Worm (Caenorhabditis elegans) whole organism, L4 larva: ENCODE data around the gene lpr-4.

Experiments
- F37D6.2 ChIP-seq: sonication (generic microtip); optimal IDR thresholded peaks from 2 replicates; lab custom pipeline; 2016; ENCODE audit warnings: mild to moderate bottlenecking, missing genetic modification characterization, missing compliant biosample characterization
- F49E8.2 ChIP-seq: sonication (generic microtip); optimal IDR thresholded peaks from 2 replicates; lab custom pipeline; 2016; ENCODE audit warnings: missing compliant biosample characterization, mild to moderate bottlenecking, missing genetic modification characterization, borderline replicate concordance
- T26A8.4 ChIP-seq: fragments of 200-800 bp; sonication (Bioruptor generic); IDR thresholded peaks from 2 replicates; pipeline ENCODE4 v1.3.6; 2022; ENCODE audit warnings: missing genetic modification characterization, missing compliant biosample characterization
- aha-1 ChIP-seq: fragments of 150-350 bp; peaks from one replicate; lab custom pipeline; 2014; ENCODE audit warnings: missing biosample characterization, missing genetic modification characterization
- ceh-20 ChIP-seq: fragments of 200-800 bp; sonication (Bioruptor generic); IDR thresholded peaks from 2 replicates; pipeline ENCODE4 v1.3.6; 2022; ENCODE audit warnings: missing genetic modification reagents, missing genetic modification characterization, missing compliant biosample characterization
- ceh-32 ChIP-seq: sonication (generic microtip); optimal IDR thresholded peaks from 2 replicates; lab custom pipeline; 2016; ENCODE audit warnings: mild to moderate bottlenecking, missing genetic modification characterization, missing compliant biosample characterization; ENCODE audit not compliant: poor library complexity
- ceh-62 ChIP-seq: sonication (generic microtip); optimal IDR thresholded peaks from 2 replicates; lab custom pipeline; 2017; ENCODE audit warnings: missing biosample characterization, missing genetic modification characterization
- ceh-82 ChIP-seq: sonication (generic microtip); optimal IDR thresholded peaks from 2 replicates; lab custom pipeline; 2017; ENCODE audit warnings: missing biosample characterization, missing genetic modification characterization
- ctbp-1 ChIP-seq: fragments of 200-800 bp; sonication (Bioruptor generic); IDR thresholded peaks from 2 replicates; pipeline ENCODE4 v1.3.6; 2022; ENCODE audit warnings: missing genetic modification reagents, missing genetic modification characterization, missing compliant biosample characterization
- daf-8 ChIP-seq: fragments of 200-800 bp; sonication (Bioruptor generic); IDR thresholded peaks from 2 replicates; pipeline ENCODE4 v1.3.6; 2022; ENCODE audit warnings: missing genetic modification characterization, missing compliant biosample characterization
- dmd-6 ChIP-seq: fragments of 200-800 bp; sonication (Bioruptor generic); IDR thresholded peaks from 2 replicates; pipeline ENCODE4 v1.3.6; 2022; ENCODE audit warnings: missing genetic modification reagents, missing genetic modification characterization, missing compliant biosample characterization
- dmd-8 ChIP-seq: fragments of 200-800 bp; sonication (Bioruptor generic); IDR thresholded peaks from 2 replicates; pipeline ENCODE4 v1.3.6; 2022; ENCODE audit warnings: missing genetic modification characterization, missing compliant biosample characterization
- dve-1 ChIP-seq: sonication (generic microtip); optimal IDR thresholded peaks from 2 replicates; lab custom pipeline; 2017; ENCODE audit warnings: antibody characterized with exemption, mild to moderate bottlenecking, missing genetic modification characterization, missing compliant biosample characterization; ENCODE audit not compliant: insufficient read depth
- egl-27 ChIP-seq: sonication (generic microtip); optimal IDR thresholded peaks from 3 replicates; lab custom pipeline; 2017; ENCODE audit warnings: missing biosample characterization, missing genetic modification reagents, missing genetic modification characterization
- hlh-11 ChIP-seq: fragments of 200-800 bp; sonication (Bioruptor generic); optimal IDR thresholded peaks from 2 replicates; lab custom pipeline; 2018; ENCODE audit warnings: mild to moderate bottlenecking, missing genetic modification characterization, missing compliant biosample characterization
- hlh-30 ChIP-seq: sonication (generic microtip); optimal IDR thresholded peaks from 2 replicates; lab custom pipeline; 2017; ENCODE audit warnings: antibody characterized with exemption, mild to moderate bottlenecking, missing genetic modification characterization, missing compliant biosample characterization; ENCODE audit not compliant: insufficient read depth
- hmg-1.1 ChIP-seq: fragments of 200-800 bp; sonication (Bioruptor generic); IDR thresholded peaks from 2 replicates; pipeline ENCODE4 v1.3.6; 2022; ENCODE audit warnings: missing genetic modification reagents, missing genetic modification characterization, missing compliant biosample characterization
- jun-1 ChIP-seq: fragments of 150-350 bp; optimal IDR thresholded peaks from 2 replicates; lab custom pipeline; 2014; ENCODE audit warnings: missing biosample characterization, missing genetic modification reagents, missing genetic modification characterization
- lim-7 ChIP-seq: fragments of 200-800 bp; sonication (Bioruptor generic); IDR thresholded peaks from 2 replicates; pipeline ENCODE4 v1.3.6; 2022; ENCODE audit warnings: missing genetic modification characterization, missing compliant biosample characterization
- lin-1 ChIP-seq: fragments of 200-800 bp; sonication (Bioruptor generic); IDR thresholded peaks from 2 replicates; pipeline ENCODE4 v1.3.6; 2022; ENCODE audit warnings: missing genetic modification reagents, missing genetic modification characterization, missing compliant biosample characterization
- lin-15B ChIP-seq: fragments of 150-350 bp; sonication (generic microtip); optimal IDR thresholded peaks from 3 replicates; lab custom pipeline; 2014; ENCODE audit warnings: missing biosample characterization, missing genetic modification characterization
- lin-38 ChIP-seq: fragments of 200-800 bp; sonication (Bioruptor generic); IDR thresholded peaks from 2 replicates; pipeline ENCODE4 v1.3.6; 2022; ENCODE audit warnings: missing genetic modification reagents, missing genetic modification characterization, missing compliant biosample characterization
- lin-39 ChIP-seq: fragments of 150-350 bp; optimal IDR thresholded peaks from 2 replicates; lab custom pipeline; 2014; ENCODE audit warnings: missing biosample characterization, missing genetic modification reagents, missing genetic modification characterization
- lsy-2 ChIP-seq, 2 experiments: fragments of 150-350 bp in 1 of 2; sonication (generic microtip) in 1 of 2; optimal IDR thresholded peaks; 2 replicates each; lab custom pipeline; 2014 to 2017; ENCODE audit warnings: missing biosample characterization in 2 of 2, missing genetic modification characterization in 2 of 2
- madf-9 ChIP-seq: fragments of 200-800 bp; sonication (Bioruptor generic); conservative IDR thresholded peaks from 2 replicates; pipeline ENCODE4 v1.3.6; 2022; ENCODE audit warnings: missing genetic modification reagents, missing genetic modification characterization, missing compliant biosample characterization
- mes-2 ChIP-seq: sonication (generic microtip); optimal IDR thresholded peaks from 2 replicates; lab custom pipeline; 2016; ENCODE audit warnings: missing genotype, mild to moderate bottlenecking, missing genetic modification characterization, missing compliant biosample characterization; ENCODE audit not compliant: poor library complexity, severe bottlenecking
- mxl-2 ChIP-seq: fragments of 200-800 bp; sonication (Bioruptor generic); conservative IDR thresholded peaks from 2 replicates; pipeline ENCODE4 v1.3.6; 2022; ENCODE audit warnings: missing genetic modification reagents, missing genetic modification characterization, missing compliant biosample characterization
- mxl-3 ChIP-seq: fragments of 200-800 bp; sonication (Bioruptor generic); optimal IDR thresholded peaks from 2 replicates; lab custom pipeline; 2018; ENCODE audit warnings: mild to moderate bottlenecking, missing genetic modification characterization, missing compliant biosample characterization
- nhr-10 ChIP-seq: fragments of 150-350 bp; optimal IDR thresholded peaks from 2 replicates; lab custom pipeline; 2014; ENCODE audit warnings: missing biosample characterization, missing genetic modification characterization
- nhr-102 ChIP-seq: sonication (generic microtip); optimal IDR thresholded peaks from 2 replicates; lab custom pipeline; 2016; ENCODE audit warnings: mild to moderate bottlenecking, missing genetic modification characterization, moderate library complexity, missing compliant biosample characterization
- nhr-237 ChIP-seq: sonication (generic microtip); optimal IDR thresholded peaks from 2 replicates; lab custom pipeline; 2017; ENCODE audit warnings: missing biosample characterization, missing genetic modification characterization
- nhr-25 ChIP-seq: sonication (generic microtip); optimal IDR thresholded peaks from 2 replicates; lab custom pipeline; 2017; ENCODE audit warnings: missing genetic modification characterization, mild to moderate bottlenecking, missing compliant biosample characterization, antibody characterized with exemption, moderate library complexity, borderline replicate concordance; ENCODE audit not compliant: insufficient read depth
- nhr-42 ChIP-seq: fragments of 200-800 bp; sonication (Bioruptor generic); IDR thresholded peaks from 2 replicates; pipeline ENCODE4 v1.3.6; 2022; ENCODE audit warnings: missing genetic modification characterization, missing compliant biosample characterization
- nhr-76 ChIP-seq: fragments of 150-350 bp; optimal IDR thresholded peaks from 2 replicates; lab custom pipeline; 2014; ENCODE audit warnings: missing biosample characterization, missing genetic modification characterization
- pha-4 ChIP-seq, 2 experiments: fragments of 150-350 bp in 1 of 2; fragments of 200-800 bp in 1 of 2; sonication (Bioruptor generic) in 1 of 2; IDR thresholded peaks in 1 of 2; optimal IDR thresholded peaks in 1 of 2; 2 replicates each; pipeline versions ENCODE4 v1.3.6 to Lab custom; 2014 to 2022; ENCODE audit warnings: missing genetic modification characterization in 2 of 2, missing genetic modification reagents in 2 of 2, missing biosample characterization in 1 of 2, missing compliant biosample characterization in 1 of 2
- php-3 ChIP-seq: fragments of 200-800 bp; sonication (Bioruptor generic); IDR thresholded peaks from 2 replicates; pipeline ENCODE4 v1.3.6; 2022; ENCODE audit warnings: missing genetic modification reagents, missing genetic modification characterization, missing compliant biosample characterization
- pqm-1 ChIP-seq: sonication (generic microtip); optimal IDR thresholded peaks from 2 replicates; lab custom pipeline; 2017; ENCODE audit warnings: missing biosample characterization, missing genetic modification characterization
- set-16 ChIP-seq: fragments of 200-800 bp; sonication (Bioruptor generic); IDR thresholded peaks from 2 replicates; pipeline ENCODE4 v1.3.6; 2022; ENCODE audit warnings: missing genetic modification reagents, missing genetic modification characterization, missing compliant biosample characterization
- skn-1 ChIP-seq: fragments of 150-350 bp; optimal IDR thresholded peaks from 2 replicates; lab custom pipeline; 2014; ENCODE audit warnings: missing biosample characterization, missing genetic modification characterization
- snpc-1.2 ChIP-seq: fragments of 200-800 bp; sonication (Bioruptor generic); IDR thresholded peaks from 2 replicates; pipeline ENCODE4 v1.3.6; 2022; ENCODE audit warnings: missing genetic modification reagents, missing genetic modification characterization, missing compliant biosample characterization
- spr-3 ChIP-seq: fragments of 200-800 bp; sonication (Bioruptor generic); optimal IDR thresholded peaks from 2 replicates; lab custom pipeline; 2018; ENCODE audit warnings: mild to moderate bottlenecking, missing genetic modification characterization, missing compliant biosample characterization
- tra-1 ChIP-seq: fragments of 200-800 bp; sonication (Bioruptor generic); IDR thresholded peaks from 2 replicates; pipeline ENCODE4 v1.3.6; 2022; ENCODE audit warnings: missing genetic modification reagents, missing genetic modification characterization, missing compliant biosample characterization
- unc-130 ChIP-seq: sonication (generic microtip); optimal IDR thresholded peaks from 2 replicates; lab custom pipeline; 2016; ENCODE audit warnings: missing genetic modification reagents, missing genetic modification characterization, missing compliant biosample characterization
- unc-39 ChIP-seq: sonication (generic microtip); optimal IDR thresholded peaks from 2 replicates; lab custom pipeline; 2017; ENCODE audit warnings: missing biosample characterization, missing genetic modification characterization
- zag-1 ChIP-seq: fragments of 150-350 bp; optimal IDR thresholded peaks from 2 replicates; lab custom pipeline; 2014; ENCODE audit warnings: missing biosample characterization, missing genetic modification characterization
- zfp-2 ChIP-seq: sonication (generic microtip); optimal IDR thresholded peaks from 2 replicates; lab custom pipeline; 2016; ENCODE audit warnings: mild to moderate bottlenecking, missing genetic modification characterization, missing compliant biosample characterization
- zip-11 ChIP-seq: fragments of 200-800 bp; sonication (Bioruptor generic); IDR thresholded peaks from 2 replicates; pipeline ENCODE4 v1.3.6; 2022; ENCODE audit warnings: missing genetic modification characterization, missing compliant biosample characterization
- zip-2 ChIP-seq: fragments of 150-350 bp; optimal IDR thresholded peaks from 2 replicates; lab custom pipeline; 2014; ENCODE audit warnings: missing biosample characterization, missing genetic modification characterization
- ztf-7 ChIP-seq: fragments of 150-350 bp; optimal IDR thresholded peaks from 2 replicates; lab custom pipeline; 2014; ENCODE audit warnings: missing biosample characterization, missing genetic modification characterization

The lpr-4 gene

ce11 chrX:11093985-11094593, 29.2 kb downstream of the lpr-4 start (continued):
- TF ChIP-seq unc-130 (GFP tag; lab: Kevin White, UChicago) (peak; percentile 68), snpc-1.2 (GFP tag; lab: Robert Waterston, UW) (peak; percentile 80), ceh-32 (peak; percentile 93), hlh-11 (tag; lab: Kevin White, UChicago) (peak; percentile 99), ztf-7 (tag; lab: Kevin White, UChicago) (peak; percentile 95), dmd-6 (peak; percentile 99), zag-1 (peak; percentile 100), lin-38 (GFP tag; lab: Robert Waterston, UW) (peak; percentile 91), spr-3 (GFP tag; lab: Kevin White, UChicago) (peak; percentile 99), nhr-237 (peak; percentile 98), nhr-10 (peak; percentile 100), ceh-82 (tag; lab: Kevin White, UChicago) (peak; percentile 90), ctbp-1 (GFP tag; lab: Robert Waterston, UW) (peak; percentile 99), egl-27 (tag; lab: Kevin White, UChicago) (peak; percentile 97), madf-9 (GFP tag; lab: Robert Waterston, UW) (peak; percentile 99), F49E8.2 (tag; lab: Kevin White, UChicago) (peak; percentile 70), lin-1 (GFP tag; lab: Robert Waterston, UW) (peak; percentile 97), mxl-3 (GFP tag; lab: Kevin White, UChicago) (peak; percentile 98), lin-15B (tag; lab: Kevin White, UChicago) (peak; percentile 82), ceh-20 (GFP tag; lab: Robert Waterston, UW) (peak; percentile 99), unc-39 (peak; percentile 94), zfp-2 (tag; lab: Kevin White, UChicago) (peak; percentile 90), zip-2 (peak; percentile 99), aha-1 (tag; lab: Kevin White, UChicago) (peak; percentile 100), skn-1 (tag; lab: Kevin White, UChicago) (peak; percentile 93), lim-7 (GFP tag; lab: Robert Waterston, UW) (peak; percentile 72), mxl-2 (GFP tag; lab: Robert Waterston, UW) (peak; percentile 91), jun-1 (peak; percentile 100), T26A8.4 (peak; percentile 100), dve-1 (tag; lab: Kevin White, UChicago) (peak; percentile 100), zip-11 (GFP tag; lab: Robert Waterston, UW) (peak; percentile 48; the same call in 1 of the 2 replicates), tra-1 (peak; percentile 98), pha-4 (GFP tag; IDR thresholded peaks at IDR 0.05; lab: Robert Waterston, UW) (peak; percentile 98), pha-4 (tag; optimal IDR thresholded peaks at IDR 0.05; lab: Kevin White, UChicago) (peak; percentile 100), nhr-76 (tag; lab: Kevin White, UChicago) (peak; percentile 88), nhr-102 (peak; percentile 100), php-3 (GFP tag; lab: Robert Waterston, UW) (peak; percentile 99), hlh-30 (tag; lab: Kevin White, UChicago) (peak; percentile 96), daf-8 (peak; percentile 93; the same call in 1 of the 2 replicates), nhr-42 (GFP tag; lab: Robert Waterston, UW) (peak; percentile 100), pqm-1 (tag; lab: Kevin White, UChicago) (peak; percentile 82), lin-39 (tag; lab: Kevin White, UChicago) (peak; percentile 100), ceh-62 (peak; percentile 28), nhr-25 (peak; percentile 98), dmd-8 (GFP tag; lab: Robert Waterston, UW) (peak; percentile 90), F37D6.2 (tag; lab: Kevin White, UChicago) (peak; percentile 100), lsy-2 (tag; optimal IDR thresholded peaks at IDR 0.05; lab: Kevin White, UChicago) (peak; percentile 98), mes-2 (peak; percentile 98), set-16 (GFP tag; lab: Robert Waterston, UW) (no peak), hmg-1.1 (GFP tag; lab: Robert Waterston, UW) (peak; percentile 100)
